Worm (Caenorhabditis elegans): ENCODE data around the gene cest-24.

The cest-24 gene

DNA sequence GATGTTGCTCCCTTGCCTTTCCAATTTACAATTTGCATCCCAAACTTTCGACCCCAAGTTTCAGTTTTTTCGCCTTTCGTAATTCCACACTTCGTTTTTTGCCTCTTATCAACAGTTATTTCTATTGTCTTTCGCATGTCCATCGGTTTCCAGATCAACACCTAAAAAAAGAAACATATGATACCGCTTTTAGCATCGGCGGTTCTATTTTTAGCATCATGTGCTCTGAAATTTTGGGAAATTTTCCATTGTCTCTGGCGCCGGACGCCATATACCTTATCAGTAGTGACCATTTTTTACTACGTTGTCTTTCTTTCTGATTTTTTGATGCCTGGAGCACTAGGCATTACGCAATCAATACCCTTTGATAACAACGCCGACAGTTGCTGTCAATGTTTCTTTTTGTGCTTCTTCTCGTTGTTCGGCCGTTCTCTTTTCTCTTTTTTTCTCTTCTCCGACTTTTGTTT lies 39.3 kb downstream of the cest-24 start, which contains the start of gene bcl-11:
Gene bcl-11, plus strand, starts transcription at position 51 of the 467 bp plus-strand sequence.
- no peak for TF ChIP-seq nhr-2 (tag; optimal IDR thresholded peaks at IDR 0.05)
- no peak for TF ChIP-seq zip-8 (tag; optimal IDR thresholded peaks at IDR 0.05)
- TF ChIP-seq cnd-1 (tag; optimal IDR thresholded peaks at IDR 0.05), result no peak
- no peak for TF ChIP-seq nhr-12 (tag; optimal IDR thresholded peaks at IDR 0.05)
- no peak for TF ChIP-seq sptf-1 (tag; optimal IDR thresholded peaks at IDR 0.05)
- no peak for TF ChIP-seq flh-1 (GFP tag; optimal IDR thresholded peaks at IDR 0.05)
- TF ChIP-seq hlh-1 (tag; optimal IDR thresholded peaks at IDR 0.05), result no peak
- TF ChIP-seq ham-2 (GFP tag; optimal IDR thresholded peaks at IDR 0.05), result no peak
- TF ChIP-seq tbx-8 (GFP tag; optimal IDR thresholded peaks at IDR 0.05), result no peak
- no peak for TF ChIP-seq lin-32 (GFP tag; optimal IDR thresholded peaks at IDR 0.05)
- no peak for TF ChIP-seq ceh-39 (tag; optimal IDR thresholded peaks at IDR 0.05)
- no peak for TF ChIP-seq ceh-83 (GFP tag; optimal IDR thresholded peaks at IDR 0.05)
- TF ChIP-seq mep-1 (tag; optimal IDR thresholded peaks at IDR 0.05), result no peak
- TF ChIP-seq lin-13 (tag; optimal IDR thresholded peaks at IDR 0.05), result no peak

DNA sequence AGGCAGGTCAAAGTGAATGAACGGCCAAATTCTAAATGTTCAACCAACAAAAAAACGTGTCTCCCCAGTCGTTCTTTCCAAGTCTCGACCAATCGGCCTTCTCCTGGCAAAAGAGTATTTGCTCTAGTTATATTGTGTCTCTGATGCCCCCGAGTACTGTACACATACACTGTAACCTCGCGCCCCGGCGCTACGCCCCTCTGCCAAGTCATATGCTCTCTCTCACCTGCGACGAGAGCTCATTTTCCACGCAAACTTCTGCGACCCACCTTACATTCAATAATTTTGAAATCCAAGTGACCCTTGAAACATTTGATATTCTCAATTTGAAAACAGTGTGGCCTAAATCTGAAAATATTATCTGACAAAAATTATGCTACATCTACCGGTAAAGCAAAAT lies 40.5 kb downstream of the cest-24 start:
- TF ChIP-seq lin-13 (tag; optimal IDR thresholded peaks at IDR 0.05) (no peak), lsy-2 (tag; optimal IDR thresholded peaks at IDR 0.05) (no peak), nhr-12 (tag; optimal IDR thresholded peaks at IDR 0.05) (no peak), ces-1 (GFP tag; optimal IDR thresholded peaks at IDR 0.05) (no peak), ztf-11 (tag; optimal IDR thresholded peaks at IDR 0.05) (no peak), unc-39 (tag; optimal IDR thresholded peaks at IDR 0.05) (no peak), unc-120 (tag; optimal IDR thresholded peaks at IDR 0.05; ENCODE audit: poor library complexity, severe bottlenecking) (no peak), mab-5 (tag; optimal IDR thresholded peaks at IDR 0.05) (no peak), lin-32 (GFP tag; optimal IDR thresholded peaks at IDR 0.05) (no peak), nhr-28 (tag; optimal IDR thresholded peaks at IDR 0.05) (no peak), bed-3 (GFP tag; optimal IDR thresholded peaks at IDR 0.05) (no peak), pha-4 (tag; optimal IDR thresholded peaks at IDR 0.05) (no peak), mep-1 (tag; optimal IDR thresholded peaks at IDR 0.05) (no peak), nhr-2 (tag; optimal IDR thresholded peaks at IDR 0.05) (no peak)

DNA sequence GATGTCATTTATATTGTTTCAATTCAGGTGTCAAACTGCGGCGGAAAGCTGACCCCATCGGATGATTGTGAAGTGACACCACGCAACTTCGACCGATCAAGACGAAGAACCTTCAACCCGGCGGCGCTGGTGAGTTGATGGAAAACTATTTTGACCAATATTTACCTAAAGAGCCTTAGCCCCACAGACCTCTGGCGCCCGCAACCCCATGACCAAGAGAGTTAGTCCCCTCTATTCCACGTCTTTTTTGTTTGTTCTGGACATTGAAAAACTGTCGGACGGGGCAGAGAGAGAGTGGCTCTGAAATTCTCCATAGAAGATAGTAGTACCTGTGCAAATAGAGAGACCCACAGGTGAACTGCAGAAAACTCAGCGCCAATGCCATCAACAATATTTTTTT lies 42.0 kb downstream of the cest-24 start:
- TF ChIP-seq ztf-11 (tag; optimal IDR thresholded peaks at IDR 0.05) (no peak), pha-4 (tag; optimal IDR thresholded peaks at IDR 0.05) (no peak), M03D4.4 (tag; optimal IDR thresholded peaks at IDR 0.05) (no peak), lin-32 (GFP tag; optimal IDR thresholded peaks at IDR 0.05) (no peak), mls-2 (tag; optimal IDR thresholded peaks at IDR 0.05) (no peak), ceh-43 (GFP tag; optimal IDR thresholded peaks at IDR 0.05) (no peak), ham-2 (GFP tag; optimal IDR thresholded peaks at IDR 0.05) (no peak)

ce11 chrV:6359522-6359921 lies 42.8 kb downstream of the cest-24 start:
- no peak for TF ChIP-seq nhr-2 (tag; optimal IDR thresholded peaks at IDR 0.05)
- TF ChIP-seq hlh-1 (tag; optimal IDR thresholded peaks at IDR 0.05), result no peak
- no peak for TF ChIP-seq drap-1 (GFP tag; optimal IDR thresholded peaks at IDR 0.05)
- TF ChIP-seq sptf-1 (tag; optimal IDR thresholded peaks at IDR 0.05), result no peak
- TF ChIP-seq lin-13 (tag; optimal IDR thresholded peaks at IDR 0.05), result no peak
- no peak for TF ChIP-seq flh-1 (GFP tag; optimal IDR thresholded peaks at IDR 0.05)
- TF ChIP-seq zip-8 (tag; optimal IDR thresholded peaks at IDR 0.05), result no peak
- TF ChIP-seq elt-3 (tag; optimal IDR thresholded peaks at IDR 0.05), result no peak

DNA sequence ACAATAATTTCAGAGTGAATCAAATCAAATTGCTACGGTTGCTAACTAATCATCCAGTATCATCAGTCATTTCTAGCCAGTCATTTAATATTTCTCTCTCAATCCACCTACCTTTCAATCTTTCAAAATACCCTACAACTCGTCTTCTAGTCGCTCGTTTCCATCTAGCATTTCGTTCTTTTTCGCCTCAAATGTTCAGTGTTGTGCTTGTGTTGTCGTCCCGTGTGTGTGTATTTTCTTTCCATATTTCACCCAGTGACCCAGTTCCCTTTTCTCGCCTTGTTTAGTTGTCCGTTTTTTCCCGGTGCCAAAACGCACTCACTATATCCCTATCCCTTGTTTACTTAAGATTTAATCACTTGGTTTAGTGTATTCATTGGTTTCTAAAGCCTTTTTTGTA lies 45.0 kb downstream of the cest-24 start:
- TF ChIP-seq cnd-1 (tag; optimal IDR thresholded peaks at IDR 0.05), result no peak
- no peak for TF ChIP-seq sem-2 (GFP tag; optimal IDR thresholded peaks at IDR 0.05)
- TF ChIP-seq pha-4 (tag; optimal IDR thresholded peaks at IDR 0.05), result no peak
- no peak for TF ChIP-seq nhr-237 (tag; optimal IDR thresholded peaks at IDR 0.05)
- TF ChIP-seq lin-13 (tag; optimal IDR thresholded peaks at IDR 0.05), result no peak
- TF ChIP-seq M03D4.4 (tag; optimal IDR thresholded peaks at IDR 0.05), result no peak
- TF ChIP-seq lin-32 (GFP tag; optimal IDR thresholded peaks at IDR 0.05), result no peak
- no peak for TF ChIP-seq ztf-11 (tag; optimal IDR thresholded peaks at IDR 0.05)
- TF ChIP-seq unc-120 (tag; optimal IDR thresholded peaks at IDR 0.05; ENCODE audit: poor library complexity, severe bottlenecking), result no peak
- no peak for TF ChIP-seq ceh-39 (tag; optimal IDR thresholded peaks at IDR 0.05)
- no peak for TF ChIP-seq elt-3 (tag; optimal IDR thresholded peaks at IDR 0.05)
- TF ChIP-seq mab-5 (tag; optimal IDR thresholded peaks at IDR 0.05), result no peak
- no peak for TF ChIP-seq nhr-12 (tag; optimal IDR thresholded peaks at IDR 0.05)
- no peak for TF ChIP-seq unc-39 (tag; optimal IDR thresholded peaks at IDR 0.05)
- TF ChIP-seq sptf-1 (tag; optimal IDR thresholded peaks at IDR 0.05), result no peak
- TF ChIP-seq lsy-2 (tag; optimal IDR thresholded peaks at IDR 0.05), result no peak

Data from whole organism, mixed stage, embryonic.